Worm (Caenorhabditis elegans) whole organism, early embryonic: ENCODE results near the gene aqp-11.

Experiments used
- B0310.2 ChIP-seq: sonication (generic microtip); optimal IDR thresholded peaks from 2 replicates; lab custom pipeline; 2016; ENCODE audit warnings: mild to moderate bottlenecking, missing genetic modification characterization, missing compliant biosample characterization
- F13C5.2 ChIP-seq: sonication (generic microtip); optimal IDR thresholded peaks from 2 replicates; lab custom pipeline; 2017; ENCODE audit warnings: mild to moderate bottlenecking, missing genetic modification characterization, inconsistent platforms, missing compliant biosample characterization
- aly-1 ChIP-seq: sonication (generic microtip); optimal IDR thresholded peaks from 2 replicates; lab custom pipeline; 2016; ENCODE audit warnings: missing genetic modification characterization, missing compliant biosample characterization
- ama-1 ChIP-seq: fragments of 150-350 bp; optimal IDR thresholded peaks from 2 replicates; lab custom pipeline; 2014
- ceh-13 ChIP-seq: fragments of 200-800 bp; sonication (Bioruptor generic); optimal IDR thresholded peaks from 2 replicates; lab custom pipeline; 2018; ENCODE audit warnings: mild to moderate bottlenecking, missing genetic modification characterization, missing compliant biosample characterization
- ceh-36 ChIP-seq: sonication (generic microtip); optimal IDR thresholded peaks from 2 replicates; lab custom pipeline; 2016; ENCODE audit warnings: missing genetic modification characterization, inconsistent platforms, missing compliant biosample characterization
- ets-7 ChIP-seq: sonication (generic microtip); optimal IDR thresholded peaks from 2 replicates; lab custom pipeline; 2016; ENCODE audit warnings: missing genotype, missing genetic modification characterization, missing compliant biosample characterization
- flt-1 ChIP-seq: fragments of 200-800 bp; sonication (Bioruptor generic); IDR thresholded peaks from 2 replicates; pipeline ENCODE4 v1.3.6; 2022; ENCODE audit warnings: missing genetic modification characterization, missing compliant biosample characterization
- hmbx-1 ChIP-seq: sonication (generic microtip); optimal IDR thresholded peaks from 2 replicates; lab custom pipeline; 2016; ENCODE audit warnings: mild to moderate bottlenecking, missing genetic modification characterization, missing compliant biosample characterization
- hmg-4 ChIP-seq: fragments of 200-800 bp; sonication (Bioruptor generic); optimal IDR thresholded peaks from 2 replicates; lab custom pipeline; 2018; ENCODE audit warnings: mild to moderate bottlenecking, missing genetic modification characterization, missing compliant biosample characterization
- hnd-1 ChIP-seq: sonication (generic microtip); optimal IDR thresholded peaks from 2 replicates; lab custom pipeline; 2016; ENCODE audit warnings: missing genetic modification characterization, missing compliant biosample characterization
- pes-1 ChIP-seq: fragments of 200-800 bp; sonication (Bioruptor generic); IDR thresholded peaks from 2 replicates; pipeline ENCODE4 v1.3.6; 2022; ENCODE audit warnings: missing genetic modification reagents, missing genetic modification characterization, missing compliant biosample characterization
- scrt-1 ChIP-seq: fragments of 200-800 bp; sonication (Bioruptor generic); IDR thresholded peaks from 2 replicates; pipeline ENCODE4 v1.3.6; 2022; ENCODE audit warnings: missing genetic modification characterization, missing compliant biosample characterization
- sea-1 ChIP-seq: fragments of 200-800 bp; sonication (Bioruptor generic); conservative IDR thresholded peaks from 2 replicates; pipeline ENCODE4 v1.3.6; 2022; ENCODE audit warnings: missing genetic modification characterization, missing compliant biosample characterization
- tbx-11 ChIP-seq: fragments of 200-800 bp; sonication (Bioruptor generic); IDR thresholded peaks from 2 replicates; pipeline ENCODE4 v1.3.6; 2022; ENCODE audit warnings: missing genetic modification characterization, missing compliant biosample characterization
- tbx-37 ChIP-seq: fragments of 200-800 bp; sonication (Bioruptor generic); conservative IDR thresholded peaks from 2 replicates; pipeline ENCODE4 v1.3.6; 2022; ENCODE audit warnings: missing genetic modification reagents, missing genetic modification characterization, missing compliant biosample characterization
- tra-4 ChIP-seq: sonication (generic microtip); optimal IDR thresholded peaks from 2 replicates; lab custom pipeline; 2017; ENCODE audit warnings: missing genetic modification characterization, missing compliant biosample characterization

aqp-11 gene

ce11 chrIII:13644279-13644678, 28.8 kb upstream of the aqp-11 start:
- TF ChIP-seq hmg-4 (GFP tag; lab: Kevin White, UChicago), result no peak
- peak; percentile 7 for TF ChIP-seq aly-1 (tag; lab: Kevin White, UChicago)

- TF ChIP-seq scrt-1 (GFP tag; lab: Robert Waterston, UW) (0 out of 2 replicates have a peak, but pooled peaks have one; percentile 7), ets-7 (no peak), ama-1 (lab: Kevin White, UChicago) (no peak), hmbx-1 (tag; lab: Kevin White, UChicago) (no peak)
Observed at ce11 chrIII:13645885-13646488, 27.1 kb upstream of the aqp-11 start.

DNA sequence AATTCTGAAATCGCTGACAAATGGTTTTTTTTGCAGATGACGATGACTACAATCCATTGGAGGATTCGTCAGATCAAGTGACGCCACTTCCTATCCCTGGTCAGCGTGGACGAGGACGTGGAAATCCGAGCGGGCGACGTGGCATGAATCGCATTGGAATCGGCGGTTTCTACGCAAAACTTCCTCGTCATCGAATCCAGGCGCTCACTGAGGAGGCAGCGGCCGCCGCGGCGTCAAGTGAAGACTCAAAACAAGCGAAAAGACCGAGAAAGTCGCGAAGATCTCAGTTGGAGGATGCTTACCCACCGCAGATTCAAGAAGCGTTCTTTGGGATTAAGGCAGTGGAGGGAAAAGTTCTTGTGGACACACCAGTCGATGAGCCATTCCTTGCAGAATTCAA, 24.5 kb upstream of the aqp-11 start:
- no peak for TF ChIP-seq tra-4 (tag; lab: Kevin White, UChicago)
- no peak for TF ChIP-seq flt-1 (GFP tag; lab: Robert Waterston, UW)
- 0 out of 2 replicates have a peak, but pooled peaks have one; percentile 22 for TF ChIP-seq tbx-11 (GFP tag; lab: Robert Waterston, UW)
- no peak for TF ChIP-seq F13C5.2 (tag; lab: Kevin White, UChicago)

ce11 chrIII:13651414-13651813, 21.7 kb upstream of the aqp-11 start:
- peak; percentile 39 for TF ChIP-seq aly-1 (tag; lab: Kevin White, UChicago)
- TF ChIP-seq pes-1, result no peak

ce11 chrIII:13652010-13652409, 21.1 kb upstream of the aqp-11 start:
- TF ChIP-seq tbx-37 (GFP tag; lab: Robert Waterston, UW) (no peak), F13C5.2 (tag; lab: Kevin White, UChicago) (no peak), B0310.2 (tag; lab: Kevin White, UChicago) (no peak), hmbx-1 (tag; lab: Kevin White, UChicago) (no peak), tra-4 (tag; lab: Kevin White, UChicago) (no peak), scrt-1 (GFP tag; lab: Robert Waterston, UW) (no peak), ama-1 (lab: Kevin White, UChicago) (no peak), ceh-13 (no peak), sea-1 (GFP tag; lab: Robert Waterston, UW) (no peak)

DNA sequence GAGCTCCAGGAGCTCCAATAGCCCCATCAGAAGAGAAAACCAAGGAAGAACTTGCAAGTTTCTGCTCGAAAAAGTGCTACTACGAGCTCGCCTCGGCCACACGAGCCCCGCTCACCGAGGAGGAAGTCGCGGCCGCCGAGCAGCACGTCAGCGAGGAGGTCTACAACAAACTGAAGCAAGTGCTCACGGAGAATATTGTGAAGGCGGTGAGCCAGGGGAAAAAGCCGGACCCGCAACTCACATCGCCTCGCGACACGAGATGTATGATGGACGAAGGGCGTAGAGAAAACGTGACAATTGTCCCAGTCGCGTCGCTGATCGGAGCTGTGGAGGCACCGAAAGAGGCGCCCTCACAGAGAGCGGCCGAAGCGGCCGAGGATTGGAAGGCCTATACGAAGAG, 20.4 kb upstream of the aqp-11 start:
- TF ChIP-seq tbx-11 (GFP tag; lab: Robert Waterston, UW), result no peak
- TF ChIP-seq tbx-37 (GFP tag; lab: Robert Waterston, UW), result no peak
- no peak for TF ChIP-seq ets-7
- TF ChIP-seq hmg-4 (GFP tag; lab: Kevin White, UChicago), result no peak
- TF ChIP-seq hnd-1, result no peak
- no peak for TF ChIP-seq ceh-13
- no peak for TF ChIP-seq F13C5.2 (tag; lab: Kevin White, UChicago)

DNA sequence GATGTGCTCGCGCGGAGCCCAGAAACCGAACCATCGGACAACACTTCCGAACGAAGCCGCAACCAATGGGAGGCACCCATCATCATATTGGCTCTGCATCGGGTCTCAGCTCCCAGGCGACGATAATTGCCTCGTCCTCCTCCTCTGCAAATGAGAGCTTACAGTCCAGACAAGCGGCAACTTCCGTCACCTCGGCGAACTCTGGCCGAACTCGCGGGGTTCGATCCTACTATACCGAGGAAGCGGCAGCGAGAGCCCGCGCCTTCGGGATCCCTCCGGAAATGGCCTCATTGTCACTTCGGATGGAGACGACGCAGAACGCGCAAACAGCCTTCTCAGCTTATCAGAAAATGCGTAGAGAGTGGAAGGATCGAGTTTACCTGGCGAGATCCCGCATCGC, 18.1 kb upstream of the aqp-11 start:
- peak; percentile 14 for TF ChIP-seq hmg-4 (GFP tag; lab: Kevin White, UChicago)
- no peak for TF ChIP-seq flt-1 (GFP tag; lab: Robert Waterston, UW)

ce11 chrIII:13656680-13657079, 16.4 kb upstream of the aqp-11 start:
- TF ChIP-seq aly-1 (tag; lab: Kevin White, UChicago), result no peak
- TF ChIP-seq sea-1 (GFP tag; lab: Robert Waterston, UW), result no peak
- TF ChIP-seq ceh-36, result no peak
- TF ChIP-seq tbx-37 (GFP tag; lab: Robert Waterston, UW), result no peak
- no peak for TF ChIP-seq ama-1 (lab: Kevin White, UChicago)
- no peak for TF ChIP-seq tra-4 (tag; lab: Kevin White, UChicago)
- no peak for TF ChIP-seq hnd-1
- no peak for TF ChIP-seq flt-1 (GFP tag; lab: Robert Waterston, UW)
- TF ChIP-seq ceh-13, result no peak
- no peak for TF ChIP-seq tbx-11 (GFP tag; lab: Robert Waterston, UW)
- no peak for TF ChIP-seq B0310.2 (tag; lab: Kevin White, UChicago)
- TF ChIP-seq hmg-4 (GFP tag; lab: Kevin White, UChicago), result no peak
- TF ChIP-seq hmbx-1 (tag; lab: Kevin White, UChicago), result no peak
- no peak for TF ChIP-seq scrt-1 (GFP tag; lab: Robert Waterston, UW)
- TF ChIP-seq F13C5.2 (tag; lab: Kevin White, UChicago), result no peak
- TF ChIP-seq pes-1, result no peak
- no peak for TF ChIP-seq ets-7

ce11 chrIII:13657975-13658374, 15.1 kb upstream of the aqp-11 start:
- TF ChIP-seq ama-1 (lab: Kevin White, UChicago), result no peak
- TF ChIP-seq B0310.2 (tag; lab: Kevin White, UChicago), result no peak
- TF ChIP-seq ets-7, result no peak
- no peak for TF ChIP-seq tra-4 (tag; lab: Kevin White, UChicago)
- TF ChIP-seq hmg-4 (GFP tag; lab: Kevin White, UChicago), result no peak
- no peak for TF ChIP-seq scrt-1 (GFP tag; lab: Robert Waterston, UW)
- no peak for TF ChIP-seq tbx-11 (GFP tag; lab: Robert Waterston, UW)
- no peak for TF ChIP-seq flt-1 (GFP tag; lab: Robert Waterston, UW)
- no peak for TF ChIP-seq hnd-1
- TF ChIP-seq tbx-37 (GFP tag; lab: Robert Waterston, UW), result no peak
- no peak for TF ChIP-seq hmbx-1 (tag; lab: Kevin White, UChicago)
- TF ChIP-seq F13C5.2 (tag; lab: Kevin White, UChicago), result no peak
- no peak for TF ChIP-seq pes-1
- no peak for TF ChIP-seq ceh-36
- no peak for TF ChIP-seq aly-1 (tag; lab: Kevin White, UChicago)
- TF ChIP-seq sea-1 (GFP tag; lab: Robert Waterston, UW), result no peak
- TF ChIP-seq ceh-13, result no peak
